Fruit fly (Drosophila melanogaster): ENCODE measurements around the gene Ir7c.

Gene Ir7c

dm6 chrX:7909482-7909881, 35.3 kb downstream of the Ir7c start (continued):
- TF ChIP-seq CG2678 (tag; optimal IDR thresholded peaks at IDR 0.05): no peak
- peak; percentile 63 for TF ChIP-seq lab (GFP tag; optimal IDR thresholded peaks at IDR 0.05)
- TF ChIP-seq Hsf (GFP tag; optimal IDR thresholded peaks at IDR 0.05): no peak
- TF ChIP-seq sens (GFP tag): peak; percentile 74
- TF ChIP-seq Lhr (GFP tag; optimal IDR thresholded peaks at IDR 0.05): no peak
- TF ChIP-seq pan (optimal IDR thresholded peaks at IDR 0.05): no peak
- TF ChIP-seq pan (GFP tag; optimal IDR thresholded peaks at IDR 0.05 in 1 of 2, IDR thresholded peaks at IDR 0.05 in 1 of 2): peak in 1 of 2 experiments; percentile 37
- no peak for TF ChIP-seq cato (GFP tag; optimal IDR thresholded peaks at IDR 0.05; ENCODE audit: borderline replicate concordance)
- no peak for TF ChIP-seq HmgD (GFP tag; optimal IDR thresholded peaks at IDR 0.05)
- TF ChIP-seq jumu (GFP tag; optimal IDR thresholded peaks at IDR 0.05): no peak
- TF ChIP-seq CG15514 (GFP tag; optimal IDR thresholded peaks at IDR 0.05): peak; percentile 32
- TF ChIP-seq CG4854 (GFP tag; optimal IDR thresholded peaks at IDR 0.05): no peak
- no peak for TF ChIP-seq Doc2 (GFP tag; IDR thresholded peaks at IDR 0.05)
- TF ChIP-seq croc (GFP tag; conservative IDR thresholded peaks at IDR 0.05): no peak
- TF ChIP-seq CG13894 (tag; optimal IDR thresholded peaks at IDR 0.05): no peak
- no peak for TF ChIP-seq Opbp (GFP tag; IDR thresholded peaks at IDR 0.05; ENCODE audit: partially characterized antibody)
- TF ChIP-seq CG1832 (GFP tag; optimal IDR thresholded peaks at IDR 0.05): no peak
- no peak for TF ChIP-seq danr (GFP tag; IDR thresholded peaks at IDR 0.05)
- TF ChIP-seq CG1603 (tag; optimal IDR thresholded peaks at IDR 0.05): no peak
- TF ChIP-seq E2f2 (GFP tag; IDR thresholded peaks at IDR 0.05): no peak
- no peak for TF ChIP-seq CG8388 (GFP tag; optimal IDR thresholded peaks at IDR 0.05)
- no peak for TF ChIP-seq bcd (GFP tag; optimal IDR thresholded peaks at IDR 0.05)
- TF ChIP-seq CG10979 (tag; optimal IDR thresholded peaks at IDR 0.05): peak; percentile 16
- no peak for TF ChIP-seq zen2 (GFP tag; IDR thresholded peaks at IDR 0.05; ENCODE audit: partially characterized antibody)
- TF ChIP-seq CG11085 (GFP tag; IDR thresholded peaks at IDR 0.05): no peak
- no peak for TF ChIP-seq Drgx (GFP tag; IDR thresholded peaks at IDR 0.05)
- TF ChIP-seq ase (GFP tag; IDR thresholded peaks at IDR 0.05): 0 out of 3 replicates have a peak, but pooled peaks have one; percentile 50
- 0 out of 2 replicates have a peak, but pooled peaks have one; percentile 25 for TF ChIP-seq HLH3B (GFP tag; IDR thresholded peaks at IDR 0.05)
- peak; percentile 3 for TF ChIP-seq Fer3 (tag; optimal IDR thresholded peaks at IDR 0.05)
- no peak for TF ChIP-seq fd102C (GFP tag; optimal IDR thresholded peaks at IDR 0.05)
- TF ChIP-seq chm (GFP tag; IDR thresholded peaks at IDR 0.05): 0 out of 2 replicates have a peak, but pooled peaks have one; percentile 51
- no peak for TF ChIP-seq bigmax (GFP tag; optimal IDR thresholded peaks at IDR 0.05)
- no peak for TF ChIP-seq sim (GFP tag; IDR thresholded peaks at IDR 0.05)
- TF ChIP-seq HmgZ (tag; optimal IDR thresholded peaks at IDR 0.05): peak; percentile 10
- no peak for TF ChIP-seq dmrt11E (tag; optimal IDR thresholded peaks at IDR 0.05)
- TF ChIP-seq Sin3A (optimal IDR thresholded peaks at IDR 0.05): no peak
- no peak for TF ChIP-seq sr (GFP tag; IDR thresholded peaks at IDR 0.05)
- no peak for TF ChIP-seq MESR4 (GFP tag; optimal IDR thresholded peaks at IDR 0.05)
- no peak for TF ChIP-seq ken (GFP tag; IDR thresholded peaks at IDR 0.05)
- TF ChIP-seq CG2889 (GFP tag; IDR thresholded peaks at IDR 0.05): no peak
- TF ChIP-seq CG6791 (GFP tag; IDR thresholded peaks at IDR 0.05; ENCODE audit: partially characterized antibody): no peak
- TF ChIP-seq CG12659 (GFP tag; optimal IDR thresholded peaks at IDR 0.05): peak; percentile 24
- peak; percentile 57 for TF ChIP-seq slbo (GFP tag; IDR thresholded peaks at IDR 0.05)
- no peak for TF ChIP-seq CG5180 (GFP tag; optimal IDR thresholded peaks at IDR 0.05)
- TF ChIP-seq CG4707 (GFP tag; optimal IDR thresholded peaks at IDR 0.05): no peak
- no peak for TF ChIP-seq odd (GFP tag; optimal IDR thresholded peaks at IDR 0.05)
- peak; percentile 17; the same call in 1 of the 2 replicates for TF ChIP-seq sisA (GFP tag; IDR thresholded peaks at IDR 0.05)
- TF ChIP-seq gsb (GFP tag; IDR thresholded peaks at IDR 0.05): no peak
- peak; percentile 51; the same call in 1 of the 2 replicates for TF ChIP-seq CG32532 (GFP tag; IDR thresholded peaks at IDR 0.05)
- TF ChIP-seq emc (GFP tag; optimal IDR thresholded peaks at IDR 0.05): no peak
- no peak for TF ChIP-seq al (GFP tag; IDR thresholded peaks at IDR 0.05)
- TF ChIP-seq CG17361 (GFP tag; IDR thresholded peaks at IDR 0.05): no peak

All from whole organism, embryonic.